Fruit fly (Drosophila melanogaster): Measurements from ENCODE around the gene CG11286.
A peak's percentile ranks its signal among the peaks of the same experiment; 100 is the strongest.

Gene CG11286

dm6 chr3R:7785784-7786183, 14.2 kb upstream of the CG11286 start, which contains the start of gene CG18745:
Gene CG18745, minus strand, starts transcription at chr3R:7786119.
- TF ChIP-seq CG15710 (tag; optimal IDR thresholded peaks at IDR 0.05) (no peak), CG34367 (tag; optimal IDR thresholded peaks at IDR 0.05) (no peak)

DNA sequence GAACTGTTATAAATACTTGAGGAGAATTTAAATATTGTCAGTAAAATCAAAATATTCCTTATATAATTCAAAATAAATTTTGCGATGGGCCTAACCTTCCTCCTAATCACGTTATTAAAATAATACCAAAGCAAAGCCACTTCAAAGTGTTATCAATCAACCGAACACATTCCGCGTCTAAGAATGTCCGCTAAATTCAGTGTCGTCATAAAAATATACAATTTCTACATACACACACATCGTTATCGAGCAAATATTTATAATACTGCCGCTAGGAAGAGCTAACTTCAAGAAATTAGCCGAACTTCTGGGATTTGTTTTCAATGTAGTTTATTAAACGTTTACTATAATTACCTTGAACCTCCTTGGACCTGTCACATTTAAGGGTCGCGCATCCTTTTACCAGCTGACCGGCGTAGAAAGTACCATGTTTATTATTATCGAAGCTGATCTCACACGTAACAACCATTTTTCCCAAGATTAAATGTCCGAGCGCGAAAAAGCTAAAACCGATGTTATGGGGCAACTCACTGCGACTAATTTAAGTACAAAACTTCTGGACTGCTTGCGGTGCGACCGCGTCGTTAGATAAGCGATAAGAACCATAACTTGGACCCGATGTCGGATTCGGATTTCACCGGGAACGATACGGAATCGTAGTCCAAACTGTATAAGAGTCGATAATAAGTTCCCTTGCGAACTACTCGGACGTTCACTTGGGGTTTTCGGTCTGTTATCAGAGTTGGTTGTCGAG, 11.6 kb upstream of the CG11286 start, which contains the start of gene CG18747:
Gene CG18747, minus strand, starts transcription at position 514 of the 754 bp plus-strand sequence.
- no peak for TF ChIP-seq D1 (tag; optimal IDR thresholded peaks at IDR 0.05)
- no peak for TF ChIP-seq gl (tag; optimal IDR thresholded peaks at IDR 0.05)
- no peak for TF ChIP-seq rn (GFP tag; IDR thresholded peaks at IDR 0.05)
- no peak for TF ChIP-seq CG8159 (tag; optimal IDR thresholded peaks at IDR 0.05)

- TF ChIP-seq CG15710 (tag; optimal IDR thresholded peaks at IDR 0.05) (no peak), CG4496 (GFP tag; IDR thresholded peaks at IDR 0.05) (peak; percentile 79), Pif1A (GFP tag; optimal IDR thresholded peaks at IDR 0.05) (no peak), CG14655 (GFP tag; optimal IDR thresholded peaks at IDR 0.05) (peak; percentile 48), CG32121 (GFP tag; IDR thresholded peaks at IDR 0.05) (no peak), gl (tag; optimal IDR thresholded peaks at IDR 0.05) (no peak), fd96Ca (GFP tag; IDR thresholded peaks at IDR 0.05) (no peak), CG10348 (GFP tag; IDR thresholded peaks at IDR 0.05) (no peak), EcR (GFP tag; optimal IDR thresholded peaks at IDR 0.05) (no peak), Snoo (tag; optimal IDR thresholded peaks at IDR 0.05) (no peak), CG9948 (tag; optimal IDR thresholded peaks at IDR 0.05) (no peak), CG34367 (tag; optimal IDR thresholded peaks at IDR 0.05) (peak; percentile 34), D1 (tag; optimal IDR thresholded peaks at IDR 0.05) (peak; percentile 0), Ets98B (GFP tag; IDR thresholded peaks at IDR 0.05) (peak; percentile 69; the same call in 1 of the 2 replicates), Pif1B (GFP tag; optimal IDR thresholded peaks at IDR 0.05) (no peak), rn (GFP tag; IDR thresholded peaks at IDR 0.05) (no peak), CG13204 (GFP tag; optimal IDR thresholded peaks at IDR 0.05) (no peak), CG17806 (tag; optimal IDR thresholded peaks at IDR 0.05) (no peak), CG8159 (tag; optimal IDR thresholded peaks at IDR 0.05) (peak; percentile 6)
Observed at dm6 chr3R:7779620-7780019, 8.1 kb upstream of the CG11286 start.

dm6 chr3R:7760970-7761558, 10.5 kb downstream of the CG11286 start:
- 0 out of 3 replicates have a peak, but pooled peaks have one; percentile 29 for TF ChIP-seq CG4496 (GFP tag; IDR thresholded peaks at IDR 0.05)
- no peak for TF ChIP-seq CG8301 (tag; optimal IDR thresholded peaks at IDR 0.05)

- TF ChIP-seq CG14655 (GFP tag; optimal IDR thresholded peaks at IDR 0.05) (no peak), CG9948 (tag; optimal IDR thresholded peaks at IDR 0.05) (no peak), CG15710 (tag; optimal IDR thresholded peaks at IDR 0.05) (no peak), CG8159 (tag; optimal IDR thresholded peaks at IDR 0.05) (no peak), EcR (GFP tag; optimal IDR thresholded peaks at IDR 0.05) (no peak), CG4496 (GFP tag; IDR thresholded peaks at IDR 0.05) (no peak), CG12605 (GFP tag; IDR thresholded peaks at IDR 0.05) (no peak), CG32121 (GFP tag; IDR thresholded peaks at IDR 0.05) (no peak), CG17806 (tag; optimal IDR thresholded peaks at IDR 0.05) (no peak), gl (tag; optimal IDR thresholded peaks at IDR 0.05) (no peak), Pif1B (GFP tag; optimal IDR thresholded peaks at IDR 0.05) (no peak), CG10348 (GFP tag; IDR thresholded peaks at IDR 0.05) (no peak), CG34367 (tag; optimal IDR thresholded peaks at IDR 0.05) (no peak), fd96Ca (GFP tag; IDR thresholded peaks at IDR 0.05) (no peak), rn (GFP tag; IDR thresholded peaks at IDR 0.05) (no peak), D1 (tag; optimal IDR thresholded peaks at IDR 0.05) (no peak)
Observed at dm6 chr3R:7759486-7759885, 12.1 kb downstream of the CG11286 start, which contains the start of gene Sp7. Gene Sp7, plus strand, starts transcription at chr3R:7759786.

DNA sequence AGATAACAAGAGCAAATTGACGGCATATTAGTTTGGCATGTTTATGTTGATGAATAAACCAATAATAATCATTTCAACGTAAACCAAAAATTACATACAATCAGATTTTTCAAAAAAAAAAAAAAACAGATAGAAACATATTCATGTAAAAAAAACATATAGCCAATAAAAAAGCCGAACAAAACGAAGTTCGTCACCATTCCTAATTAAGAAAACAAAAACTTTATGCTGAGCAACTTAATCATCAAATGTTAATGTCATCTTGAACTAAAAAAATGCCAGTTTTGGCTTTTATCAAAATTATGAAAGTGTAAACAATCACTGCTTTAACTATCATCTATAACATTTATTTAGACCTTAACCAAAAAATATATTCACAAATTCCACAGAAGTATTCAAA, 13.7 kb downstream of the CG11286 start, which contains the start of gene CG10919:
Gene CG10919, plus strand, starts transcription at position 301 of the 400 bp plus-strand sequence.
- TF ChIP-seq CG34367 (tag; optimal IDR thresholded peaks at IDR 0.05) (no peak), CG15710 (tag; optimal IDR thresholded peaks at IDR 0.05) (no peak), Snoo (tag; optimal IDR thresholded peaks at IDR 0.05) (no peak), gl (tag; optimal IDR thresholded peaks at IDR 0.05) (no peak), CG4496 (GFP tag; IDR thresholded peaks at IDR 0.05) (no peak), D1 (tag; optimal IDR thresholded peaks at IDR 0.05) (no peak), CG8159 (tag; optimal IDR thresholded peaks at IDR 0.05) (no peak), CG14655 (GFP tag; optimal IDR thresholded peaks at IDR 0.05) (no peak), CG13204 (GFP tag; optimal IDR thresholded peaks at IDR 0.05) (no peak), CG9948 (tag; optimal IDR thresholded peaks at IDR 0.05) (no peak), CG10348 (GFP tag; IDR thresholded peaks at IDR 0.05) (no peak), fd96Ca (GFP tag; IDR thresholded peaks at IDR 0.05) (no peak), Pif1B (GFP tag; optimal IDR thresholded peaks at IDR 0.05) (no peak), Ets98B (GFP tag; IDR thresholded peaks at IDR 0.05) (no peak), CG32121 (GFP tag; IDR thresholded peaks at IDR 0.05) (no peak), EcR (GFP tag; optimal IDR thresholded peaks at IDR 0.05) (no peak), rn (GFP tag; IDR thresholded peaks at IDR 0.05) (no peak), CG17806 (tag; optimal IDR thresholded peaks at IDR 0.05) (no peak), CG8301 (tag; optimal IDR thresholded peaks at IDR 0.05) (no peak)

Measured in whole organism, pupa.